Fruit fly (Drosophila melanogaster) whole organism, embryonic: Measurements from ENCODE around the gene Aps.

Experiments
- Atf6 ChIP-seq: fragments of 200-800 bp; sonication (Bioruptor generic); IDR thresholded peaks from 2 replicates; pipeline ENCODE4 v1.3.6; 2022; ENCODE audit warnings: missing biosample characterization, missing genetic modification characterization
- CG1024 ChIP-seq: fragments of 200-800 bp; sonication (Bioruptor generic); IDR thresholded peaks from 2 replicates; pipeline ENCODE4 v1.3.6; 2022; ENCODE audit warnings: missing biosample characterization, missing genetic modification characterization
- CG10543 ChIP-seq: fragments of 200-800 bp; sonication (Bioruptor generic); optimal IDR thresholded peaks from 3 replicates; lab custom pipeline; 2017; ENCODE audit warnings: missing biosample characterization, mild to moderate bottlenecking, missing genetic modification characterization, moderate library complexity
- CG10979 ChIP-seq: fragments of 200-800 bp; sonication (Bioruptor generic); optimal IDR thresholded peaks from 2 replicates; lab custom pipeline; 2018; ENCODE audit warnings: missing biosample characterization, mild to moderate bottlenecking, missing genetic modification characterization, moderate library complexity
- CG12071 ChIP-seq: fragments of 200-800 bp; sonication (Bioruptor generic); optimal IDR thresholded peaks from 3 replicates; lab custom pipeline; 2018; ENCODE audit warnings: missing biosample characterization, mild to moderate bottlenecking, missing genetic modification characterization
- CG12104 ChIP-seq: fragments of 200-800 bp; sonication (Bioruptor generic); optimal IDR thresholded peaks from 3 replicates; lab custom pipeline; 2016; ENCODE audit warnings: missing biosample characterization, missing genetic modification characterization
- CG13775 ChIP-seq: fragments of 200-800 bp; sonication (Bioruptor generic); optimal IDR thresholded peaks from 3 replicates; lab custom pipeline; 2017; ENCODE audit warnings: missing biosample characterization, mild to moderate bottlenecking, missing genetic modification characterization
- CG14965 ChIP-seq: fragments of 200-800 bp; sonication (Bioruptor generic); optimal IDR thresholded peaks from 2 replicates; lab custom pipeline; 2016; ENCODE audit warnings: missing biosample characterization, missing genetic modification characterization, borderline replicate concordance
- CG17385 ChIP-seq: fragments of 200-800 bp; sonication (Bioruptor generic); optimal IDR thresholded peaks from 3 replicates; lab custom pipeline; 2018; ENCODE audit warnings: missing biosample characterization, mild to moderate bottlenecking, missing genetic modification characterization
- CG17568 ChIP-seq: fragments of 200-800 bp; sonication (Bioruptor generic); optimal IDR thresholded peaks from 2 replicates; lab custom pipeline; 2018; ENCODE audit warnings: missing biosample characterization, mild to moderate bottlenecking, missing genetic modification characterization, moderate library complexity
- CG18262 ChIP-seq: fragments of 200-800 bp; optimal IDR thresholded peaks from 3 replicates; lab custom pipeline; 2019; ENCODE audit warnings: missing biosample characterization, mild to moderate bottlenecking, missing genetic modification characterization, moderate library complexity
- CG18619 ChIP-seq: fragments of 200-800 bp; sonication (Bioruptor generic); optimal IDR thresholded peaks from 3 replicates; lab custom pipeline; 2017; ENCODE audit warnings: missing biosample characterization, mild to moderate bottlenecking, missing genetic modification characterization
- CG30020 ChIP-seq: fragments of 200-800 bp; optimal IDR thresholded peaks from 2 replicates; lab custom pipeline; 2019; ENCODE audit warnings: missing biosample characterization, mild to moderate bottlenecking, missing genetic modification characterization, moderate library complexity
- CG34422 ChIP-seq: fragments of 200-800 bp; sonication (Bioruptor generic); IDR thresholded peaks from 3 replicates; pipeline ENCODE4 v1.3.6; 2022; ENCODE audit warnings: missing biosample characterization, missing genetic modification characterization
- CkIIα-i1 ChIP-seq: fragments of 200-800 bp; sonication (Bioruptor generic); IDR thresholded peaks from 2 replicates; pipeline ENCODE4 v1.3.6; 2022; ENCODE audit warnings: missing biosample characterization, missing genetic modification characterization
- D19A ChIP-seq: fragments of 200-800 bp; optimal IDR thresholded peaks from 3 replicates; lab custom pipeline; 2019; ENCODE audit warnings: missing biosample characterization, mild to moderate bottlenecking, missing genetic modification characterization, moderate library complexity
- Kr ChIP-seq: fragments of 200-800 bp; sonication (Bioruptor generic); optimal IDR thresholded peaks from 2 replicates; lab custom pipeline; 2017; ENCODE audit warnings: missing biosample characterization, mild to moderate bottlenecking, missing genetic modification characterization
- Mrtf ChIP-seq: fragments of 200-800 bp; sonication (Bioruptor generic); IDR thresholded peaks from 3 replicates; pipeline ENCODE4 v1.3.6; 2022; ENCODE audit warnings: missing biosample characterization, missing genetic modification characterization
- Opbp ChIP-seq: fragments of 200-800 bp; sonication (Bioruptor generic); IDR thresholded peaks from 3 replicates; pipeline ENCODE4 v1.3.6; 2022; ENCODE audit warnings: missing biosample characterization, missing genetic modification characterization; ENCODE audit not compliant: partially characterized antibody
- Optix ChIP-seq: fragments of 200-800 bp; sonication (Bioruptor generic); IDR thresholded peaks from 3 replicates; pipeline ENCODE4 v1.3.6; 2022; ENCODE audit warnings: missing biosample characterization, missing genetic modification characterization
- Pdp1 ChIP-seq, 2 experiments: fragments of 200-800 bp; sonication (Bioruptor generic); optimal IDR thresholded peaks; 3 replicates each; lab custom pipeline; 2016; ENCODE audit warnings: missing biosample characterization in 2 of 2, missing genetic modification characterization in 2 of 2, mild to moderate bottlenecking in 1 of 2, moderate library complexity in 1 of 2
- Sox102F ChIP-seq: fragments of 200-800 bp; sonication (Bioruptor generic); optimal IDR thresholded peaks from 2 replicates; lab custom pipeline; 2018; ENCODE audit warnings: missing biosample characterization, mild to moderate bottlenecking, missing genetic modification characterization, moderate library complexity
- Stat92E ChIP-seq, 3 experiments: fragments of >200 bp in 2 of 3; fragments of 200-800 bp in 1 of 3; sonication (Bioruptor generic) in 1 of 3; optimal IDR thresholded peaks; 2 replicates each; lab custom pipeline; 2017 to 2019; ENCODE audit warnings: missing biosample characterization in 3 of 3, missing genetic modification characterization in 3 of 3, mild to moderate bottlenecking in 1 of 3, moderate library complexity in 1 of 3
- bigmax ChIP-seq: fragments of 200-800 bp; sonication (Bioruptor generic); optimal IDR thresholded peaks from 2 replicates; lab custom pipeline; 2018; ENCODE audit warnings: missing biosample characterization, mild to moderate bottlenecking, missing genetic modification characterization
- bsh ChIP-seq, 2 experiments: fragments of 200-800 bp; sonication (Bioruptor generic); optimal IDR thresholded peaks; 2 replicates each; lab custom pipeline; 2017 to 2018; ENCODE audit warnings: mild to moderate bottlenecking in 2 of 2, missing biosample characterization in 2 of 2, missing genetic modification characterization in 2 of 2, moderate library complexity in 1 of 2
- ci ChIP-seq: fragments of 200-800 bp; sonication (Bioruptor generic); IDR thresholded peaks from 3 replicates; pipeline ENCODE4 v1.3.6; 2022; ENCODE audit warnings: missing biosample characterization, missing genetic modification characterization
- dmrt99B ChIP-seq: fragments of 200-800 bp; sonication (Bioruptor generic); optimal IDR thresholded peaks from 2 replicates; lab custom pipeline; 2018; ENCODE audit warnings: missing biosample characterization, mild to moderate bottlenecking, missing genetic modification characterization, moderate library complexity
- grn ChIP-seq: fragments of 200-800 bp; sonication (Bioruptor generic); optimal IDR thresholded peaks from 3 replicates; lab custom pipeline; 2017; ENCODE audit warnings: missing biosample characterization, missing genetic modification characterization
- ind ChIP-seq: fragments of 200-800 bp; sonication (Bioruptor generic); optimal IDR thresholded peaks from 3 replicates; lab custom pipeline; 2016; ENCODE audit warnings: missing biosample characterization, missing genetic modification characterization
- kni ChIP-seq: fragments of 200-800 bp; sonication (Bioruptor generic); optimal IDR thresholded peaks from 3 replicates; lab custom pipeline; 2017; ENCODE audit warnings: mild to moderate bottlenecking, missing biosample characterization, missing genetic modification reagents, missing genetic modification characterization
- knrl ChIP-seq: fragments of 200-800 bp; sonication (Bioruptor generic); IDR thresholded peaks from 3 replicates; pipeline ENCODE4 v1.3.6; 2022; ENCODE audit warnings: missing biosample characterization, missing genetic modification characterization; ENCODE audit not compliant: partially characterized antibody
- lbe ChIP-seq: fragments of 200-800 bp; sonication (Bioruptor generic); optimal IDR thresholded peaks from 2 replicates; lab custom pipeline; 2016; ENCODE audit warnings: missing biosample characterization, mild to moderate bottlenecking, missing genetic modification characterization
- nerfin-1 ChIP-seq: fragments of 200-800 bp; sonication (Bioruptor generic); optimal IDR thresholded peaks from 3 replicates; lab custom pipeline; 2019; ENCODE audit warnings: missing biosample characterization, mild to moderate bottlenecking, missing genetic modification characterization, moderate library complexity
- pros ChIP-seq: fragments of 200-800 bp; sonication (Bioruptor generic); optimal IDR thresholded peaks from 3 replicates; lab custom pipeline; 2019; ENCODE audit warnings: missing biosample characterization, mild to moderate bottlenecking, missing genetic modification characterization, moderate library complexity
- repo ChIP-seq: fragments of 200-800 bp; sonication (Bioruptor generic); optimal IDR thresholded peaks from 2 replicates; lab custom pipeline; 2016; ENCODE audit warnings: missing biosample characterization, missing genetic modification characterization
- ro ChIP-seq: fragments of 200-800 bp; sonication (Bioruptor generic); IDR thresholded peaks from 2 replicates; pipeline ENCODE4 v1.3.6; 2022; ENCODE audit warnings: missing biosample characterization, missing genetic modification characterization
- stwl ChIP-seq: fragments of 200-800 bp; sonication (Bioruptor generic); optimal IDR thresholded peaks from 3 replicates; lab custom pipeline; 2018; ENCODE audit warnings: missing biosample characterization, mild to moderate bottlenecking, missing genetic modification characterization, moderate library complexity
- wdn ChIP-seq: fragments of 200-800 bp; sonication (Bioruptor generic); IDR thresholded peaks from 2 replicates; pipeline ENCODE4 v1.3.6; 2022; ENCODE audit warnings: missing biosample characterization, missing genetic modification characterization
- wek ChIP-seq: fragments of 200-800 bp; sonication (Bioruptor generic); optimal IDR thresholded peaks from 3 replicates; lab custom pipeline; 2018; ENCODE audit warnings: missing biosample characterization, mild to moderate bottlenecking, missing genetic modification characterization, moderate library complexity
- zf30C ChIP-seq: fragments of 200-800 bp; sonication (Bioruptor generic); optimal IDR thresholded peaks from 3 replicates; lab custom pipeline; 2018; ENCODE audit warnings: missing biosample characterization, mild to moderate bottlenecking, missing genetic modification characterization

Aps gene

dm6 chr3L:10867778-10868382, 31.0 kb downstream of the Aps start (continued):
- TF ChIP-seq CG1024 (no peak), wek (GFP tag; lab: Kevin White, UChicago) (no peak), CG10543 (GFP tag; lab: Kevin White, UChicago) (peak; percentile 34), grn (GFP tag; lab: Kevin White, UChicago) (no peak), CG14965 (GFP tag; lab: Kevin White, UChicago) (no peak), CG17385 (GFP tag; lab: Kevin White, UChicago) (no peak), CG17568 (no peak), pros (GFP tag; lab: Kevin White, UChicago) (no peak), dmrt99B (tag; lab: Kevin White, UChicago) (no peak), CkIIα-i1 (GFP tag; lab: Robert Waterston, UW) (0 out of 2 replicates have a peak, but pooled peaks have one; percentile 16), CG12071 (GFP tag; lab: Kevin White, UChicago) (no peak), CG12104 (GFP tag; lab: Kevin White, UChicago) (peak; percentile 32), bsh (GFP tag; optimal IDR thresholded peaks at IDR 0.05; lab: Kevin White, UChicago) (peak in 1 of 2 experiments; percentile 69), CG18619 (GFP tag; lab: Kevin White, UChicago) (no peak), lbe (peak; percentile 36), Kr (GFP tag; lab: Kevin White, UChicago) (no peak), wdn (GFP tag; lab: Robert Waterston, UW) (no peak), CG10979 (tag; lab: Kevin White, UChicago) (no peak), Stat92E (GFP tag; optimal IDR thresholded peaks at IDR 0.05; lab: Kevin White, UChicago) (no peak), ci (GFP tag; lab: Robert Waterston, UW) (no peak), CG13775 (GFP tag; lab: Kevin White, UChicago) (no peak), kni (GFP tag; lab: Kevin White, UChicago) (no peak), CG30020 (tag; lab: Kevin White, UChicago) (no peak), Sox102F (GFP tag; lab: Kevin White, UChicago) (no peak), Optix (no peak), Mrtf (GFP tag; lab: Robert Waterston, UW) (no peak), D19A (no peak), knrl (no peak), ro (no peak), Atf6 (no peak), Opbp (GFP tag; lab: Robert Waterston, UW) (no peak), stwl (tag; lab: Kevin White, UChicago) (no peak), CG18262 (tag; lab: Kevin White, UChicago) (no peak), bigmax (no peak)

- TF ChIP-seq nerfin-1 (tag; lab: Kevin White, UChicago) (no peak), CG34422 (GFP tag; lab: Robert Waterston, UW) (no peak), Pdp1 (GFP tag; optimal IDR thresholded peaks at IDR 0.05; lab: Kevin White, UChicago) (peak in 1 of 2 experiments; percentile 72), zf30C (GFP tag; lab: Kevin White, UChicago) (peak; percentile 50), ind (GFP tag; lab: Kevin White, UChicago) (no peak), repo (GFP tag; lab: Kevin White, UChicago) (no peak)
Observed at dm6 chr3L:10867380-10867648, 31.6 kb downstream of the Aps start.
